Worm (Caenorhabditis elegans) whole organism, L4 larva: ENCODE measurements around the gene ttr-11.
"Not testable (repeated sequence)": the region's sequence is repeated elsewhere in the genome, so short reads cannot be mapped to it uniquely, and the experiment has no call there.

ENCODE experiments used
- Y48G9A.11 ChIP-seq: fragments of 200-800 bp; sonication (Bioruptor generic); IDR thresholded peaks from 2 replicates; pipeline ENCODE4 v1.3.6; 2022; ENCODE audit warnings: missing genetic modification reagents, missing genetic modification characterization, missing compliant biosample characterization
- ZK546.5 ChIP-seq, 2 experiments: sonication (generic microtip); optimal IDR thresholded peaks; 2 replicates each; lab custom pipeline; 2017; ENCODE audit warnings: missing biosample characterization in 2 of 2, missing genetic modification characterization in 2 of 2
- ceh-28 ChIP-seq: fragments of 150-350 bp; optimal IDR thresholded peaks from 2 replicates; lab custom pipeline; 2014; ENCODE audit warnings: missing biosample characterization, missing genetic modification reagents, missing genetic modification characterization
- egl-27 ChIP-seq: sonication (generic microtip); optimal IDR thresholded peaks from 3 replicates; lab custom pipeline; 2017; ENCODE audit warnings: missing biosample characterization, missing genetic modification reagents, missing genetic modification characterization
- lin-13 ChIP-seq: fragments of 150-350 bp; optimal IDR thresholded peaks from 2 replicates; lab custom pipeline; 2014; ENCODE audit warnings: missing biosample characterization, missing genetic modification reagents, missing genetic modification characterization
- mdl-1 ChIP-seq, 2 experiments: fragments of 150-350 bp in 1 of 2; sonication (generic microtip) in 1 of 2; optimal IDR thresholded peaks; 2 replicates each; lab custom pipeline; 2014 to 2017; ENCODE audit warnings: missing biosample characterization in 2 of 2, missing genetic modification characterization in 2 of 2
- nhr-6 ChIP-seq: fragments of 150-350 bp; optimal IDR thresholded peaks from 2 replicates; lab custom pipeline; 2014; ENCODE audit warnings: missing biosample characterization, missing genetic modification characterization
- set-16 ChIP-seq: fragments of 200-800 bp; sonication (Bioruptor generic); IDR thresholded peaks from 2 replicates; pipeline ENCODE4 v1.3.6; 2022; ENCODE audit warnings: missing genetic modification reagents, missing genetic modification characterization, missing compliant biosample characterization
- unc-62 ChIP-seq, 3 experiments: fragments of 150-350 bp in 1 of 3; sonication (generic microtip); optimal IDR thresholded peaks in 2 of 3; peaks in 1 of 3; 1 replicate in 1 of 3; 2 replicates in 2 of 3; lab custom pipeline; 2014 to 2017; ENCODE audit warnings: missing biosample characterization in 3 of 3, missing genetic modification characterization in 3 of 3, missing genetic modification reagents in 3 of 3, missing genotype in 1 of 3
- zfp-3 ChIP-seq: fragments of 200-800 bp; sonication (Bioruptor generic); conservative IDR thresholded peaks from 2 replicates; pipeline ENCODE4 v1.3.6; 2022; ENCODE audit warnings: missing genetic modification reagents, missing genetic modification characterization, missing compliant biosample characterization
- ztf-7 ChIP-seq: fragments of 150-350 bp; optimal IDR thresholded peaks from 2 replicates; lab custom pipeline; 2014; ENCODE audit warnings: missing biosample characterization, missing genetic modification characterization

ce11 chrV:20564054-20564453, 39.1 kb upstream of the ttr-11 start, which contains the start of gene F26F2.13:
- TF ChIP-seq unc-62 (GFP tag; optimal IDR thresholded peaks at IDR 0.05 in 1 of 2; lab: Kevin White, UChicago); unc-62 (tag; optimal IDR thresholded peaks at IDR 0.05; lab: Kevin White, UChicago); zfp-3 (GFP tag; lab: Robert Waterston, UW); ztf-7 (tag; lab: Kevin White, UChicago); set-16 (GFP tag; lab: Robert Waterston, UW); Y48G9A.11 (GFP tag; lab: Robert Waterston, UW); egl-27; ZK546.5 (tag; optimal IDR thresholded peaks at IDR 0.05; lab: Kevin White, UChicago); lin-13 (GFP tag; lab: Kevin White, UChicago); nhr-6 (tag; lab: Kevin White, UChicago); mdl-1 (tag; optimal IDR thresholded peaks at IDR 0.05; lab: Kevin White, UChicago); ceh-28 (tag; lab: Kevin White, UChicago): not testable (repeated sequence)
